Worm (Caenorhabditis elegans) whole organism, L3 larva: ENCODE measurements around the gene ZK563.7.

Experiments used
- ama-1 ChIP-seq: fragments of 150-350 bp; optimal IDR thresholded peaks from 2 replicates; lab custom pipeline; 2018
- daf-12 ChIP-seq: fragments of 150-350 bp; optimal IDR thresholded peaks from 2 replicates; lab custom pipeline; 2014; ENCODE audit warnings: missing biosample characterization, missing genetic modification reagents, missing genetic modification characterization
- nhr-67 ChIP-seq: fragments of 150-350 bp; optimal IDR thresholded peaks from 2 replicates; lab custom pipeline; 2014; ENCODE audit warnings: missing biosample characterization, missing genetic modification characterization

- no peak for TF ChIP-seq ama-1 (lab: Kevin White, UChicago)
- TF ChIP-seq nhr-67 (tag; lab: Kevin White, UChicago), result no peak
- TF ChIP-seq daf-12 (tag; lab: Kevin White, UChicago), result no peak
These were observed 16.5 kb downstream of the ZK563.7 start for ce11 chrX:3396735-3397134.
